Worm (Caenorhabditis elegans) whole organism, L4/young adult: ENCODE results near the gene fbxb-105.

Source experiments
- dao-5 ChIP-seq: sonication (generic microtip); optimal IDR thresholded peaks from 2 replicates; lab custom pipeline; 2016; ENCODE audit warnings: missing genotype, missing genetic modification characterization, moderate library complexity, missing compliant biosample characterization
- him-1 ChIP-seq: sonication (generic microtip); optimal IDR thresholded peaks from 2 replicates; lab custom pipeline; 2016; ENCODE audit warnings: missing genotype, missing genetic modification reagents, missing genetic modification characterization, missing compliant biosample characterization

DNA sequence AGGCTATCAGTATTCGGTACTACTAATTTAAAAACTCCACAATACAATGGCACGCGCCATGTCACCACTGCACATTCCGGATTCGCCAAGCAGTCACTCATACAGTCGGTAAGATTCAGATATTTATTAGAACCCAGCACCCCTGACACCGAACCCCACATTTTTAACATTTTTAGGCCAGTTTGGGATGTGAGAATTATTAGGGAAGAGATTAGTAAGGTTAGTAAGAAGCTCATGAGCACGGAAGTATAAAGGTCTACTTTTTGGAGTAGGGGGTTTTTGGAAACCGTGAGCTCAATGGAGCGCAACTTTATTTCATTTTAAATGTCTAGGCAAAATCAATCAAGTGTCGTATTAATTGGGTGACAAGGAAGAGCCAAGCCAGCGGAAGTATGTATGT is 12.7 kb downstream of the fbxb-105 start, which contains the start of gene F29A7.8:
- TF ChIP-seq him-1 (tag; lab: Kevin White, UChicago) (no peak), dao-5 (tag; lab: Kevin White, UChicago) (no peak)
